Worm (Caenorhabditis elegans) whole organism, L2 larva: ENCODE data around the gene cutl-26.

ENCODE experiments used
- R02D3.7 ChIP-seq: fragments of 150-350 bp; optimal IDR thresholded peaks from 2 replicates; lab custom pipeline; 2014; ENCODE audit warnings: missing biosample characterization, missing genetic modification characterization
- ZK546.5 ChIP-seq: sonication (generic microtip); optimal IDR thresholded peaks from 2 replicates; lab custom pipeline; 2017; ENCODE audit warnings: missing biosample characterization, missing genetic modification characterization
- aly-2 ChIP-seq: fragments of 150-350 bp; optimal IDR thresholded peaks from 2 replicates; lab custom pipeline; 2014; ENCODE audit warnings: missing biosample characterization, missing genetic modification characterization
- ama-1 ChIP-seq: fragments of 150-350 bp; optimal IDR thresholded peaks from 2 replicates; lab custom pipeline; 2018; ENCODE audit warnings: inconsistent platforms
- lin-39 ChIP-seq: fragments of 150-350 bp; optimal IDR thresholded peaks from 2 replicates; lab custom pipeline; 2014; ENCODE audit warnings: missing biosample characterization, missing genetic modification reagents, missing genetic modification characterization
- peb-1 ChIP-seq: fragments of 150-350 bp; optimal IDR thresholded peaks from 2 replicates; lab custom pipeline; 2014; ENCODE audit warnings: missing biosample characterization, missing genetic modification characterization
- unc-39 ChIP-seq: fragments of 150-350 bp; optimal IDR thresholded peaks from 2 replicates; lab custom pipeline; 2014; ENCODE audit warnings: missing biosample characterization, missing genetic modification characterization
- ztf-11 ChIP-seq: sonication (generic microtip); optimal IDR thresholded peaks from 2 replicates; lab custom pipeline; 2017; ENCODE audit warnings: missing biosample characterization, missing genetic modification characterization

DNA sequence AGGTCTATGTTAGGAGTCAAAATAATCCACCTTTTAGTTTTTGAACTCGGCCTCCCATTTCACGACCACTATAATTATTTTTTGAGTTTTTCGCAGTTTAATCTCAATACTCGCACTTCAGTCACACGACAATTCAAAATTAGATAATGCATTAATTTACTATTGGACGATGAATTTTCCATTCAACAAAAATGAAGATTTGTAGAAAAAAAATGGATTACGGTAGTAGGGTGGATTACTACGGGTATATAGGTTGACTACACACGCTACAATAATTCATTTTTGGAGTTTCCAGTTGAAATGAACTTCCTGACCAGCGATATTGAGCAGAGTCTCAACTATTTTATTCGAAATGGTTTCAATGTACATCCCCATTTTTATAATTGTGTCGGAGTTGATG is 48.9 kb upstream of the cutl-26 start, which contains the start of gene srt-23:
- TF ChIP-seq lin-39 (tag; lab: Kevin White, UChicago) = no peak
- TF ChIP-seq aly-2 (tag; lab: Kevin White, UChicago) = no peak
- no peak for TF ChIP-seq unc-39 (tag; lab: Kevin White, UChicago)
- TF ChIP-seq ZK546.5 (tag; lab: Kevin White, UChicago) = no peak
- TF ChIP-seq ztf-11 (tag; lab: Kevin White, UChicago) = no peak
- no peak for TF ChIP-seq peb-1 (tag; lab: Kevin White, UChicago)
- no peak for TF ChIP-seq R02D3.7 (tag; lab: Kevin White, UChicago)
- TF ChIP-seq ama-1 (lab: Kevin White, UChicago) = no peak
